Worm (Caenorhabditis elegans) whole organism, young adult: Measurements from ENCODE around the gene Y82E9BR.20.
A peak's percentile ranks its signal among the peaks of the same experiment; 100 is the strongest.

ENCODE experiments used
- B0035.1 ChIP-seq: sonication (generic microtip); optimal IDR thresholded peaks from 2 replicates; lab custom pipeline; 2016; ENCODE audit warnings: missing genetic modification characterization, mild to moderate bottlenecking, missing compliant biosample characterization, missing genotype, missing genetic modification reagents
- B0336.3 ChIP-seq: fragments of 200-800 bp; sonication (Bioruptor generic); IDR thresholded peaks from 2 replicates; pipeline ENCODE4 v1.3.6; 2022; ENCODE audit warnings: missing genetic modification characterization, missing compliant biosample characterization
- C06A6.2 ChIP-seq: fragments of 200-800 bp; sonication (Bioruptor generic); conservative IDR thresholded peaks from 2 replicates; pipeline ENCODE4 v1.3.6; 2022; ENCODE audit warnings: missing genetic modification characterization, missing compliant biosample characterization
- F10E7.11 ChIP-seq: sonication (generic microtip); optimal IDR thresholded peaks from 2 replicates; lab custom pipeline; 2017; ENCODE audit warnings: mild to moderate bottlenecking, missing genetic modification characterization, moderate library complexity, missing compliant biosample characterization
- F33H1.4 ChIP-seq: fragments of 200-800 bp; sonication (Bioruptor generic); IDR thresholded peaks from 2 replicates; pipeline ENCODE4 v1.3.6; 2022; ENCODE audit warnings: missing genetic modification reagents, missing genetic modification characterization, missing compliant biosample characterization
- F37B4.10 ChIP-seq: fragments of 200-800 bp; sonication (Bioruptor generic); IDR thresholded peaks from 2 replicates; pipeline ENCODE4 v1.3.6; 2022; ENCODE audit warnings: missing genetic modification characterization, missing compliant biosample characterization
- F57A8.1 ChIP-seq: fragments of 200-800 bp; sonication (Bioruptor generic); optimal IDR thresholded peaks from 2 replicates; lab custom pipeline; 2018; ENCODE audit warnings: mild to moderate bottlenecking, missing genetic modification characterization, moderate library complexity, missing compliant biosample characterization
- K12H6.12 ChIP-seq: fragments of 200-800 bp; sonication (Bioruptor generic); optimal IDR thresholded peaks from 2 replicates; lab custom pipeline; 2018; ENCODE audit warnings: mild to moderate bottlenecking, missing genetic modification characterization, missing compliant biosample characterization
- T07F8.4 ChIP-seq: sonication (generic microtip); optimal IDR thresholded peaks from 2 replicates; lab custom pipeline; 2016; ENCODE audit warnings: mild to moderate bottlenecking, missing genetic modification characterization, moderate library complexity, missing compliant biosample characterization
- T26A5.8 ChIP-seq: sonication (generic microtip); optimal IDR thresholded peaks from 2 replicates; lab custom pipeline; 2016; ENCODE audit warnings: missing genetic modification characterization, missing compliant biosample characterization
- Y53F4B.3 ChIP-seq: fragments of 200-800 bp; sonication (Bioruptor generic); IDR thresholded peaks from 2 replicates; pipeline ENCODE4 v1.3.6; 2022; ENCODE audit warnings: missing genetic modification reagents, missing genetic modification characterization, missing compliant biosample characterization
- Y56A3A.18 ChIP-seq: fragments of 200-800 bp; sonication (Bioruptor generic); IDR thresholded peaks from 2 replicates; pipeline ENCODE4 v1.3.6; 2022; ENCODE audit warnings: missing genetic modification reagents, missing genetic modification characterization, missing compliant biosample characterization
- Y79H2A.3 ChIP-seq: fragments of 200-800 bp; sonication (Bioruptor generic); conservative IDR thresholded peaks from 2 replicates; pipeline ENCODE4 v1.3.6; 2022; ENCODE audit warnings: missing genetic modification reagents, missing genetic modification characterization, missing compliant biosample characterization
- akir-1 ChIP-seq: fragments of 200-800 bp; sonication (Bioruptor generic); optimal IDR thresholded peaks from 2 replicates; lab custom pipeline; 2018; ENCODE audit warnings: mild to moderate bottlenecking, missing genetic modification characterization, moderate library complexity, missing compliant biosample characterization
- ama-1 ChIP-seq, 3 experiments: fragments of 150-350 bp in 1 of 3; sonication (generic microtip) in 2 of 3; optimal IDR thresholded peaks; 2 replicates each; lab custom pipeline; 2014 to 2018; ENCODE audit warnings: missing biosample characterization in 2 of 3, missing genetic modification characterization in 2 of 3, missing genetic modification reagents in 2 of 3
- aptf-2 ChIP-seq: fragments of 200-800 bp; sonication (Bioruptor generic); conservative IDR thresholded peaks from 2 replicates; pipeline ENCODE4 v1.3.6; 2022; ENCODE audit warnings: missing genetic modification reagents, missing genetic modification characterization, missing compliant biosample characterization
- athp-1 ChIP-seq: sonication (generic microtip); optimal IDR thresholded peaks from 2 replicates; lab custom pipeline; 2017; ENCODE audit warnings: mild to moderate bottlenecking, missing genetic modification characterization, missing compliant biosample characterization
- attf-6 ChIP-seq: fragments of 200-800 bp; sonication (Bioruptor generic); IDR thresholded peaks from 2 replicates; pipeline ENCODE4 v1.3.6; 2022; ENCODE audit warnings: missing genetic modification reagents, missing genetic modification characterization, missing compliant biosample characterization
- ccch-3 ChIP-seq: fragments of 200-800 bp; sonication (Bioruptor generic); optimal IDR thresholded peaks from 2 replicates; lab custom pipeline; 2018; ENCODE audit warnings: mild to moderate bottlenecking, missing genetic modification characterization, missing compliant biosample characterization
- ceh-40 ChIP-seq: fragments of 200-800 bp; sonication (Bioruptor generic); IDR thresholded peaks from 2 replicates; pipeline ENCODE4 v1.3.6; 2022; ENCODE audit warnings: missing genetic modification characterization, missing compliant biosample characterization
- ceh-91 ChIP-seq: fragments of 200-800 bp; sonication (Bioruptor generic); IDR thresholded peaks from 2 replicates; pipeline ENCODE4 v1.3.6; 2022; ENCODE audit warnings: missing genetic modification reagents, missing genetic modification characterization, missing compliant biosample characterization
- chd-7 ChIP-seq: sonication (generic microtip); optimal IDR thresholded peaks from 2 replicates; lab custom pipeline; 2016; ENCODE audit warnings: mild to moderate bottlenecking, missing genetic modification characterization, moderate library complexity, missing compliant biosample characterization
- die-1 ChIP-seq: sonication (generic microtip); optimal IDR thresholded peaks from 2 replicates; lab custom pipeline; 2016; ENCODE audit warnings: missing genotype, mild to moderate bottlenecking, missing genetic modification characterization, missing compliant biosample characterization
- dox-1 ChIP-seq: fragments of 200-800 bp; sonication (Bioruptor generic); IDR thresholded peaks from 2 replicates; pipeline ENCODE4 v1.3.6; 2022; ENCODE audit warnings: missing genetic modification reagents, missing genetic modification characterization, missing compliant biosample characterization
- dpl-1 ChIP-seq: fragments of 150-350 bp; optimal IDR thresholded peaks from 2 replicates; lab custom pipeline; 2014; ENCODE audit warnings: missing biosample characterization, missing genetic modification reagents, missing genetic modification characterization
- egl-18 ChIP-seq: fragments of 200-800 bp; sonication (Bioruptor generic); IDR thresholded peaks from 2 replicates; pipeline ENCODE4 v1.3.6; 2022; ENCODE audit warnings: missing genetic modification reagents, missing genetic modification characterization, missing compliant biosample characterization
- hmg-1.2 ChIP-seq: fragments of 200-800 bp; sonication (Bioruptor generic); IDR thresholded peaks from 2 replicates; pipeline ENCODE4 v1.3.6; 2022; ENCODE audit warnings: missing genetic modification reagents, missing genetic modification characterization, missing compliant biosample characterization
- hrde-1 ChIP-seq: sonication (generic microtip); optimal IDR thresholded peaks from 2 replicates; lab custom pipeline; 2016; ENCODE audit warnings: missing genetic modification characterization, mild to moderate bottlenecking, missing compliant biosample characterization, moderate library complexity, missing genotype, missing genetic modification reagents, borderline replicate concordance
- let-526 ChIP-seq: fragments of 200-800 bp; sonication (Bioruptor generic); IDR thresholded peaks from 2 replicates; pipeline ENCODE4 v1.3.6; 2022; ENCODE audit warnings: missing genetic modification reagents, missing genetic modification characterization, missing compliant biosample characterization
- lin-35 ChIP-seq, 3 experiments: fragments of 150-350 bp in 2 of 3; sonication (generic microtip) in 1 of 3; optimal IDR thresholded peaks; 2 replicates each; lab custom pipeline; 2014 to 2018; ENCODE audit warnings: missing biosample characterization in 3 of 3, missing genetic modification characterization in 3 of 3, missing genetic modification reagents in 3 of 3
- lin-40 ChIP-seq: sonication (generic microtip); optimal IDR thresholded peaks from 2 replicates; lab custom pipeline; 2016; ENCODE audit warnings: missing genetic modification characterization, mild to moderate bottlenecking, missing compliant biosample characterization, missing genotype, missing genetic modification reagents
- lin-54 ChIP-seq: fragments of 200-800 bp; sonication (Bioruptor generic); optimal IDR thresholded peaks from 2 replicates; lab custom pipeline; 2018; ENCODE audit warnings: mild to moderate bottlenecking, missing genetic modification characterization, missing compliant biosample characterization
- madf-6 ChIP-seq: fragments of 200-800 bp; sonication (Bioruptor generic); IDR thresholded peaks from 2 replicates; pipeline ENCODE4 v1.3.6; 2022; ENCODE audit warnings: missing genetic modification reagents, missing genetic modification characterization, missing compliant biosample characterization
- mxl-1 ChIP-seq: sonication (generic microtip); optimal IDR thresholded peaks from 2 replicates; lab custom pipeline; 2016; ENCODE audit warnings: missing genetic modification characterization, missing compliant biosample characterization
- nfya-1 ChIP-seq: sonication (generic microtip); optimal IDR thresholded peaks from 2 replicates; lab custom pipeline; 2017; ENCODE audit warnings: antibody characterized with exemption, missing compliant biosample characterization, missing genetic modification characterization, borderline replicate concordance; ENCODE audit not compliant: insufficient read depth
- nhr-179 ChIP-seq: sonication (generic microtip); optimal IDR thresholded peaks from 2 replicates; lab custom pipeline; 2016; ENCODE audit warnings: mild to moderate bottlenecking, missing genetic modification characterization, missing compliant biosample characterization
- nhr-27 ChIP-seq: fragments of 200-800 bp; sonication (Bioruptor generic); optimal IDR thresholded peaks from 2 replicates; lab custom pipeline; 2018; ENCODE audit warnings: mild to moderate bottlenecking, missing genetic modification characterization, moderate library complexity, missing compliant biosample characterization
- pha-4 ChIP-seq: fragments of 150-350 bp; sonication (generic microtip); optimal IDR thresholded peaks from 2 replicates; lab custom pipeline; 2014; ENCODE audit warnings: missing biosample characterization, missing genetic modification reagents, missing genetic modification characterization
- rcor-1 ChIP-seq: fragments of 200-800 bp; sonication (Bioruptor generic); IDR thresholded peaks from 2 replicates; pipeline ENCODE4 v1.3.6; 2022; ENCODE audit warnings: missing genetic modification reagents, missing genetic modification characterization, missing compliant biosample characterization
- rec-8 ChIP-seq, 2 experiments: sonication (generic microtip); optimal IDR thresholded peaks; 2 replicates each; lab custom pipeline; 2016; ENCODE audit warnings: mild to moderate bottlenecking in 2 of 2, missing genetic modification characterization in 2 of 2, missing genetic modification reagents in 2 of 2, missing genotype in 2 of 2, missing biosample characterization in 1 of 2, missing compliant biosample characterization in 1 of 2, moderate library complexity in 1 of 2
- repo-1 ChIP-seq: sonication (generic microtip); optimal IDR thresholded peaks from 2 replicates; lab custom pipeline; 2017; ENCODE audit warnings: mild to moderate bottlenecking, missing genetic modification characterization, missing compliant biosample characterization
- snpc-1.3 ChIP-seq: sonication (generic microtip); optimal IDR thresholded peaks from 2 replicates; lab custom pipeline; 2017; ENCODE audit warnings: missing genetic modification characterization, mild to moderate bottlenecking, missing compliant biosample characterization, antibody characterized with exemption, moderate library complexity, missing genotype, missing genetic modification reagents; ENCODE audit not compliant: insufficient read depth
- snpc-3.4 ChIP-seq: sonication (generic microtip); optimal IDR thresholded peaks from 2 replicates; lab custom pipeline; 2017; ENCODE audit warnings: missing genetic modification characterization, mild to moderate bottlenecking, missing compliant biosample characterization, antibody characterized with exemption, moderate library complexity, missing genotype, missing genetic modification reagents
- tlf-1 ChIP-seq: fragments of 200-800 bp; sonication (Bioruptor generic); optimal IDR thresholded peaks from 2 replicates; lab custom pipeline; 2018; ENCODE audit warnings: mild to moderate bottlenecking, missing genetic modification characterization, missing compliant biosample characterization
- unc-62 ChIP-seq: fragments of 150-350 bp; optimal IDR thresholded peaks from 2 replicates; lab custom pipeline; 2014; ENCODE audit warnings: missing biosample characterization, missing genetic modification reagents, missing genetic modification characterization
- ztf-26 ChIP-seq: sonication (generic microtip); optimal IDR thresholded peaks from 2 replicates; lab custom pipeline; 2017; ENCODE audit warnings: missing genetic modification characterization, missing compliant biosample characterization

Y82E9BR.20 gene

DNA sequence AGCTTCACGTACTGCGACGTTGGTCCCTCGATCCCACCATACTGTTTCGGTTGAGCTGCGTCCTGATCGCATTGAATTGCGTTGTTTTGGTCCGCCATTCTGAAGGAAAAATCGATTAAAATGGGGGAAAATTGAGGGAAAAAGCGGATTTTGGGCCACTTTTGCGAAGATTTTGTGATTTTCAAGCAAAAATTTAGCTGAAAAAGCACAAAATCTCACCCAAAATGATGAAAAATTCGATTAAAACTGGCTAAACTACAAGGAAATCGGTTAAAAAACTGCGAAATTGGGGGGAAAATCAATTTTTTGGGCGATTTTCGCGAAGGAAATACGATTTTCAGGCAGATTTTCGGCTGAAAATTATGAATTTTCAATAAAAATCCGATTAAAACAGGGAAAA is 42.9 kb downstream of the Y82E9BR.20 start, which contains the start of gene elc-1:
Gene elc-1 (minus strand): TSS at position 101 of the 400 bp plus-strand sequence.
- TF ChIP-seq hmg-1.2 (GFP tag; lab: Robert Waterston, UW) = no peak
- no peak for TF ChIP-seq B0035.1 (tag; lab: Kevin White, UChicago)
- TF ChIP-seq lin-40 (tag; lab: Kevin White, UChicago) = no peak
- no peak for TF ChIP-seq nhr-179 (tag; lab: Kevin White, UChicago)
- no peak for TF ChIP-seq tlf-1 (GFP tag; lab: Kevin White, UChicago)
- TF ChIP-seq ccch-3 (GFP tag; lab: Kevin White, UChicago) = no peak
- no peak for TF ChIP-seq ceh-91 (GFP tag; lab: Robert Waterston, UW)
- no peak for TF ChIP-seq B0336.3 (GFP tag; lab: Robert Waterston, UW)
- TF ChIP-seq pha-4 = no peak
- TF ChIP-seq die-1 = no peak
- no peak for TF ChIP-seq snpc-3.4 (tag; lab: Kevin White, UChicago)
- no peak for TF ChIP-seq lin-35 (GFP tag; optimal IDR thresholded peaks at IDR 0.05; lab: Kevin White, UChicago)
- TF ChIP-seq T26A5.8 (tag; lab: Kevin White, UChicago) = no peak

DNA sequence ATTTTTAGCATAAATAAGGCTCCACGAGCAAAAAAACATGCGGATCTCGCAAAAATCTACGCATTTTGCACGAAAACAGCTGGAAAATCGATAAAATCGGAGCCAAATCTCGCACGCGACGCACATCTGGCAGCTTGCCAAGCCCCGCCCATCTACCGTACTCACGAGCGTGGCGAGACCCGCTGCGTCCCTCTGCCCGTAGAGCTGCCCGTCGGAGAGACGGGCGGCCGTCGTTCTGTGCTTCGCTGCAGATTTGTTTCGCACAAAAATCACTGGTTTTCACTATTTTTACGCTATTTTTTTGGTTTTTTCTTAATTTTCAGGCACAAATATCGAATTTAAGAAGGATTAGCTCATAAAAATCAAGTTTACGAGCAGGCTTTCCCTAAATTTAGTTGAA is 44.5 kb downstream of the Y82E9BR.20 start:
- TF ChIP-seq nhr-27 (tag; lab: Kevin White, UChicago) (no peak), Y56A3A.18 (0 out of 2 replicates have a peak, but pooled peaks have one; percentile 15), ama-1 (optimal IDR thresholded peaks at IDR 0.05; lab: Kevin White, UChicago) (no peak), ama-1 (GFP tag; optimal IDR thresholded peaks at IDR 0.05; lab: Kevin White, UChicago) (no peak), ceh-40 (no peak), ccch-3 (GFP tag; lab: Kevin White, UChicago) (no peak), egl-18 (GFP tag; lab: Robert Waterston, UW) (no peak), T07F8.4 (tag; lab: Kevin White, UChicago) (no peak), snpc-1.3 (peak; percentile 62), athp-1 (tag; lab: Kevin White, UChicago) (peak; percentile 6), C06A6.2 (GFP tag; lab: Robert Waterston, UW) (peak; percentile 79), nfya-1 (no peak), Y79H2A.3 (GFP tag; lab: Robert Waterston, UW) (no peak), attf-6 (GFP tag; lab: Robert Waterston, UW) (no peak), rec-8 (tag; optimal IDR thresholded peaks at IDR 0.05; lab: Kevin White, UChicago) (no peak), lin-35 (GFP tag; optimal IDR thresholded peaks at IDR 0.05; lab: Kevin White, UChicago) (peak in 1 of 3 experiments; percentile 74), dpl-1 (GFP tag; lab: Kevin White, UChicago) (peak; percentile 29), chd-7 (no peak), F10E7.11 (no peak), nhr-179 (tag; lab: Kevin White, UChicago) (no peak), F37B4.10 (0 out of 2 replicates have a peak, but pooled peaks have one; percentile 79), hrde-1 (tag; lab: Kevin White, UChicago) (no peak), aptf-2 (GFP tag; lab: Robert Waterston, UW) (no peak), akir-1 (GFP tag; lab: Kevin White, UChicago) (no peak), B0336.3 (GFP tag; lab: Robert Waterston, UW) (peak; percentile 72), dox-1 (GFP tag; lab: Robert Waterston, UW) (peak; percentile 93), unc-62 (no peak), K12H6.12 (tag; lab: Kevin White, UChicago) (peak; percentile 78), repo-1 (peak; percentile 2), let-526 (GFP tag; lab: Robert Waterston, UW) (no peak), F57A8.1 (GFP tag; lab: Kevin White, UChicago) (no peak), lin-54 (GFP tag; lab: Kevin White, UChicago) (peak; percentile 85), F33H1.4 (GFP tag; lab: Robert Waterston, UW) (peak; percentile 98), madf-6 (GFP tag; lab: Robert Waterston, UW) (peak; percentile 72), mxl-1 (tag; lab: Kevin White, UChicago) (no peak), hmg-1.2 (GFP tag; lab: Robert Waterston, UW) (peak; percentile 65), ztf-26 (tag; lab: Kevin White, UChicago) (peak; percentile 89), rcor-1 (GFP tag; lab: Robert Waterston, UW) (peak; percentile 78), Y53F4B.3 (GFP tag; lab: Robert Waterston, UW) (no peak)
